Worm (Caenorhabditis elegans) whole organism, early embryonic: ENCODE data around the gene pot-1.

Source experiments
- F13C5.2 ChIP-seq: sonication (generic microtip); optimal IDR thresholded peaks from 2 replicates; lab custom pipeline; 2017; ENCODE audit warnings: mild to moderate bottlenecking, missing genetic modification characterization, inconsistent platforms, missing compliant biosample characterization
- aly-1 ChIP-seq: sonication (generic microtip); optimal IDR thresholded peaks from 2 replicates; lab custom pipeline; 2016; ENCODE audit warnings: missing genetic modification characterization, missing compliant biosample characterization
- ama-1 ChIP-seq: fragments of 150-350 bp; optimal IDR thresholded peaks from 2 replicates; lab custom pipeline; 2014
- ceh-13 ChIP-seq: fragments of 200-800 bp; sonication (Bioruptor generic); optimal IDR thresholded peaks from 2 replicates; lab custom pipeline; 2018; ENCODE audit warnings: mild to moderate bottlenecking, missing genetic modification characterization, missing compliant biosample characterization
- ets-7 ChIP-seq: sonication (generic microtip); optimal IDR thresholded peaks from 2 replicates; lab custom pipeline; 2016; ENCODE audit warnings: missing genotype, missing genetic modification characterization, missing compliant biosample characterization
- flt-1 ChIP-seq: fragments of 200-800 bp; sonication (Bioruptor generic); IDR thresholded peaks from 2 replicates; pipeline ENCODE4 v1.3.6; 2022; ENCODE audit warnings: missing genetic modification characterization, missing compliant biosample characterization
- hmbx-1 ChIP-seq: sonication (generic microtip); optimal IDR thresholded peaks from 2 replicates; lab custom pipeline; 2016; ENCODE audit warnings: mild to moderate bottlenecking, missing genetic modification characterization, missing compliant biosample characterization
- hnd-1 ChIP-seq: sonication (generic microtip); optimal IDR thresholded peaks from 2 replicates; lab custom pipeline; 2016; ENCODE audit warnings: missing genetic modification characterization, missing compliant biosample characterization
- pes-1 ChIP-seq: fragments of 200-800 bp; sonication (Bioruptor generic); IDR thresholded peaks from 2 replicates; pipeline ENCODE4 v1.3.6; 2022; ENCODE audit warnings: missing genetic modification reagents, missing genetic modification characterization, missing compliant biosample characterization
- scrt-1 ChIP-seq: fragments of 200-800 bp; sonication (Bioruptor generic); IDR thresholded peaks from 2 replicates; pipeline ENCODE4 v1.3.6; 2022; ENCODE audit warnings: missing genetic modification characterization, missing compliant biosample characterization
- sea-1 ChIP-seq: fragments of 200-800 bp; sonication (Bioruptor generic); conservative IDR thresholded peaks from 2 replicates; pipeline ENCODE4 v1.3.6; 2022; ENCODE audit warnings: missing genetic modification characterization, missing compliant biosample characterization
- tbx-11 ChIP-seq: fragments of 200-800 bp; sonication (Bioruptor generic); IDR thresholded peaks from 2 replicates; pipeline ENCODE4 v1.3.6; 2022; ENCODE audit warnings: missing genetic modification characterization, missing compliant biosample characterization
- tbx-37 ChIP-seq: fragments of 200-800 bp; sonication (Bioruptor generic); conservative IDR thresholded peaks from 2 replicates; pipeline ENCODE4 v1.3.6; 2022; ENCODE audit warnings: missing genetic modification reagents, missing genetic modification characterization, missing compliant biosample characterization
- tra-4 ChIP-seq: sonication (generic microtip); optimal IDR thresholded peaks from 2 replicates; lab custom pipeline; 2017; ENCODE audit warnings: missing genetic modification characterization, missing compliant biosample characterization

DNA sequence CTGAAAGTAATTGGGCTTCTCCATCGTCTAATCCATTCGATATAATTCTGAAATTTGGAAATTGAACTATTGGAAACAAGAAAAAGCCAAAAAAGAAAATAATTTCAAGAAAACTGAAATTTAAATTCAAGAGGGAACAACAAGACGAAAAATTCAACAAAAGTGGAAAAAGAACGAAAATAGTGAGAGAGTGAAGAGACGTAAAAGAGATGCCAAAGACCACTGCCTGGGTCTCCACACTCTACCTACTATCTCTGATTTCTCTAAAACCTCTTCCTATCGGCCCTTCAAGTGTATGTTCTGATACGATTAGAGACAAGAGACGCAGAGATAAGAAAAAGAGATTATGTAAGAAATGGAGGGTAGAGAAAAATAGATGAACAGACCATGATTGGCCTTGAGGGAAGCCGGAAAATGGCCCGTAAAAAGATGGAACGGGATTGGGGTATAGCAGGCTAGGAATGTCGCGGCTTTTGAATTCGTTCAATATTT, 20.3 kb upstream of the pot-1 start, which contains the start of gene ogt-1:
- TF ChIP-seq ama-1 (lab: Kevin White, UChicago) (no peak), ceh-13 (GFP tag; lab: Kevin White, UChicago) (no peak), tbx-11 (GFP tag; lab: Robert Waterston, UW) (no peak), scrt-1 (GFP tag; lab: Robert Waterston, UW) (no peak), sea-1 (GFP tag; lab: Robert Waterston, UW) (no peak), flt-1 (GFP tag; lab: Robert Waterston, UW) (no peak), aly-1 (tag; lab: Kevin White, UChicago) (no peak), pes-1 (GFP tag; lab: Robert Waterston, UW) (no peak), tbx-37 (no peak), F13C5.2 (tag; lab: Kevin White, UChicago) (peak; percentile 32), hmbx-1 (tag; lab: Kevin White, UChicago) (no peak), ets-7 (tag; lab: Kevin White, UChicago) (no peak), hnd-1 (tag; lab: Kevin White, UChicago) (no peak), tra-4 (no peak)
